Fruit fly (Drosophila melanogaster) whole organism, embryonic: ENCODE measurements around the gene CG3566.

Experiments
- Asciz ChIP-seq: fragments of 200-800 bp; sonication (Bioruptor generic); optimal IDR thresholded peaks from 2 replicates; lab custom pipeline; 2017; ENCODE audit warnings: missing biosample characterization, mild to moderate bottlenecking, missing genetic modification characterization, missing genetic modification reagents
- Atf6 ChIP-seq: fragments of 200-800 bp; sonication (Bioruptor generic); IDR thresholded peaks from 2 replicates; pipeline ENCODE4 v1.3.6; 2022; ENCODE audit warnings: missing biosample characterization, missing genetic modification characterization
- CG10274 ChIP-seq: fragments of 200-800 bp; sonication (Bioruptor generic); optimal IDR thresholded peaks from 3 replicates; lab custom pipeline; 2017; ENCODE audit warnings: missing biosample characterization, mild to moderate bottlenecking, missing genetic modification characterization
- CG10543 ChIP-seq: fragments of 200-800 bp; sonication (Bioruptor generic); optimal IDR thresholded peaks from 3 replicates; lab custom pipeline; 2017; ENCODE audit warnings: missing biosample characterization, mild to moderate bottlenecking, missing genetic modification characterization, moderate library complexity
- CG11456 ChIP-seq: fragments of 200-800 bp; sonication (Bioruptor generic); IDR thresholded peaks from 3 replicates; pipeline ENCODE4 v1.3.6; 2022; ENCODE audit warnings: missing biosample characterization, missing genetic modification characterization
- CG11696 ChIP-seq: fragments of 200-800 bp; sonication (Bioruptor generic); IDR thresholded peaks from 2 replicates; pipeline ENCODE4 v1.3.6; 2022; ENCODE audit warnings: missing biosample characterization, missing genetic modification characterization
- CG12659 ChIP-seq: fragments of 200-800 bp; sonication (Bioruptor generic); optimal IDR thresholded peaks from 3 replicates; lab custom pipeline; 2017; ENCODE audit warnings: mild to moderate bottlenecking, missing biosample characterization, missing genetic modification reagents, missing genetic modification characterization
- CG15514 ChIP-seq: fragments of 200-800 bp; sonication (Bioruptor generic); optimal IDR thresholded peaks from 3 replicates; lab custom pipeline; 2017; ENCODE audit warnings: missing biosample characterization, missing genetic modification characterization, mild to moderate bottlenecking, moderate library complexity, missing genetic modification reagents
- CG1602 ChIP-seq: fragments of 200-800 bp; sonication (Bioruptor generic); optimal IDR thresholded peaks from 3 replicates; lab custom pipeline; 2016; ENCODE audit warnings: missing biosample characterization, missing genetic modification characterization
- CG31441 ChIP-seq: fragments of 200-800 bp; sonication (Bioruptor generic); IDR thresholded peaks from 2 replicates; pipeline ENCODE4 v1.3.6; 2022; ENCODE audit warnings: missing biosample characterization, missing genetic modification characterization
- CG4282 ChIP-seq: fragments of 200-800 bp; sonication (Bioruptor generic); optimal IDR thresholded peaks from 2 replicates; lab custom pipeline; 2016; ENCODE audit warnings: missing biosample characterization, missing genetic modification characterization
- CG6272 ChIP-seq: fragments of 200-800 bp; sonication (Bioruptor generic); IDR thresholded peaks from 2 replicates; pipeline ENCODE4 v1.3.6; 2022; ENCODE audit warnings: missing biosample characterization, missing genetic modification characterization
- CG6765 ChIP-seq: fragments of 200-800 bp; sonication (Bioruptor generic); optimal IDR thresholded peaks from 3 replicates; lab custom pipeline; 2017; ENCODE audit warnings: missing biosample characterization, mild to moderate bottlenecking, missing genetic modification characterization
- CG6854 ChIP-seq: fragments of 200-800 bp; sonication (Bioruptor generic); optimal IDR thresholded peaks from 3 replicates; lab custom pipeline; 2017; ENCODE audit warnings: missing biosample characterization, mild to moderate bottlenecking, missing genetic modification characterization
- CG7987 ChIP-seq: fragments of 200-800 bp; sonication (Bioruptor generic); optimal IDR thresholded peaks from 2 replicates; lab custom pipeline; 2018; ENCODE audit warnings: missing biosample characterization, mild to moderate bottlenecking, missing genetic modification characterization, moderate library complexity
- CG9727 ChIP-seq: fragments of 200-800 bp; sonication (Bioruptor generic); optimal IDR thresholded peaks from 3 replicates; lab custom pipeline; 2017; ENCODE audit warnings: missing biosample characterization, mild to moderate bottlenecking, missing genetic modification characterization
- CG9817 ChIP-seq: fragments of 200-800 bp; sonication (Bioruptor generic); optimal IDR thresholded peaks from 2 replicates; lab custom pipeline; 2018; ENCODE audit warnings: missing biosample characterization, mild to moderate bottlenecking, missing genetic modification characterization, moderate library complexity
- CTCF ChIP-seq: fragments of 200-800 bp; sonication (Bioruptor generic); optimal IDR thresholded peaks from 2 replicates; lab custom pipeline; 2017; ENCODE audit warnings: missing biosample characterization, mild to moderate bottlenecking, missing genetic modification characterization, moderate library complexity
- D19B ChIP-seq: fragments of 200-800 bp; sonication (Bioruptor generic); optimal IDR thresholded peaks from 2 replicates; lab custom pipeline; 2017; ENCODE audit warnings: missing biosample characterization, mild to moderate bottlenecking, missing genetic modification characterization
- Dbx ChIP-seq: fragments of 200-800 bp; sonication (Bioruptor generic); IDR thresholded peaks from 3 replicates; pipeline ENCODE4 v1.3.6; 2022; ENCODE audit warnings: missing biosample characterization, missing genetic modification characterization
- Dll ChIP-seq: fragments of 200-800 bp; sonication (Bioruptor generic); IDR thresholded peaks from 4 replicates; pipeline ENCODE4 v1.3.6; 2022; ENCODE audit warnings: missing biosample characterization, missing genetic modification characterization; ENCODE audit not compliant: partially characterized antibody
- Doc3 ChIP-seq: fragments of 200-800 bp; sonication (Bioruptor generic); IDR thresholded peaks from 3 replicates; pipeline ENCODE4 v1.3.6; 2022; ENCODE audit warnings: missing biosample characterization, missing genetic modification characterization; ENCODE audit not compliant: partially characterized antibody
- Dp ChIP-seq: fragments of 200-800 bp; sonication (Bioruptor generic); optimal IDR thresholded peaks from 2 replicates; lab custom pipeline; 2018; ENCODE audit warnings: missing biosample characterization, mild to moderate bottlenecking, missing genetic modification characterization, moderate library complexity
- Dref ChIP-seq: fragments of 200-800 bp; sonication (Bioruptor generic); IDR thresholded peaks from 2 replicates; pipeline ENCODE4 v1.3.6; 2022; ENCODE audit warnings: missing biosample characterization, missing genetic modification characterization
- Ets97D ChIP-seq: fragments of 200-800 bp; sonication (Bioruptor generic); optimal IDR thresholded peaks from 3 replicates; lab custom pipeline; 2016; ENCODE audit warnings: missing biosample characterization, missing genetic modification characterization
- Fer3 ChIP-seq: fragments of 200-800 bp; sonication (Bioruptor generic); optimal IDR thresholded peaks from 2 replicates; lab custom pipeline; 2018; ENCODE audit warnings: missing biosample characterization, mild to moderate bottlenecking, missing genetic modification characterization, moderate library complexity
- Hr78 ChIP-seq, 2 experiments: fragments of 200-800 bp in 1 of 2; fragments of >200 bp in 1 of 2; sonication (Bioruptor generic) in 1 of 2; optimal IDR thresholded peaks; 2 replicates each; lab custom pipeline; 2017 to 2019; ENCODE audit warnings: missing biosample characterization in 2 of 2, missing genetic modification characterization in 2 of 2, mild to moderate bottlenecking in 1 of 2, moderate library complexity in 1 of 2
- Lhr ChIP-seq: fragments of 200-800 bp; sonication (Bioruptor generic); optimal IDR thresholded peaks from 3 replicates; lab custom pipeline; 2017; ENCODE audit warnings: mild to moderate bottlenecking, missing biosample characterization, missing genetic modification reagents, missing genetic modification characterization
- Meics ChIP-seq: fragments of 200-800 bp; sonication (Bioruptor generic); optimal IDR thresholded peaks from 2 replicates; lab custom pipeline; 2017; ENCODE audit warnings: missing biosample characterization, mild to moderate bottlenecking, missing genetic modification characterization
- Nf-YA ChIP-seq: fragments of 200-800 bp; sonication (Bioruptor generic); IDR thresholded peaks from 2 replicates; pipeline ENCODE4 v1.3.6; 2022; ENCODE audit warnings: missing biosample characterization, missing genetic modification characterization
- Oli ChIP-seq: fragments of 200-800 bp; sonication (Bioruptor generic); optimal IDR thresholded peaks from 2 replicates; lab custom pipeline; 2018; ENCODE audit warnings: missing biosample characterization, mild to moderate bottlenecking, missing genetic modification characterization, moderate library complexity
- Pdp1 ChIP-seq, 2 experiments: fragments of 200-800 bp; sonication (Bioruptor generic); optimal IDR thresholded peaks; 3 replicates each; lab custom pipeline; 2016; ENCODE audit warnings: missing biosample characterization in 2 of 2, missing genetic modification characterization in 2 of 2, mild to moderate bottlenecking in 1 of 2, moderate library complexity in 1 of 2
- Ptx1 ChIP-seq: fragments of 200-800 bp; sonication (Bioruptor generic); IDR thresholded peaks from 2 replicates; pipeline ENCODE4 v1.3.6; 2022; ENCODE audit warnings: missing biosample characterization, missing genetic modification characterization
- Rx ChIP-seq: fragments of 200-800 bp; sonication (Bioruptor generic); IDR thresholded peaks from 2 replicates; pipeline ENCODE4 v1.3.6; 2022; ENCODE audit warnings: missing biosample characterization, missing genetic modification characterization
- Spps ChIP-seq: fragments of 200-800 bp; sonication (Bioruptor generic); optimal IDR thresholded peaks from 2 replicates; lab custom pipeline; 2018; ENCODE audit warnings: missing biosample characterization, mild to moderate bottlenecking, missing genetic modification characterization
- ash1 ChIP-seq: fragments of 200-800 bp; sonication (Bioruptor generic); optimal IDR thresholded peaks from 2 replicates; lab custom pipeline; 2018; ENCODE audit warnings: missing biosample characterization, mild to moderate bottlenecking, missing genetic modification characterization
- az2 ChIP-seq: fragments of 200-800 bp; sonication (Bioruptor generic); optimal IDR thresholded peaks from 3 replicates; lab custom pipeline; 2016; ENCODE audit warnings: missing biosample characterization, missing genetic modification characterization
- bcd ChIP-seq: fragments of 200-800 bp; sonication (Bioruptor generic); optimal IDR thresholded peaks from 2 replicates; lab custom pipeline; 2017; ENCODE audit warnings: missing biosample characterization, mild to moderate bottlenecking, missing genetic modification characterization
- hbn ChIP-seq: fragments of 200-800 bp; sonication (Bioruptor generic); IDR thresholded peaks from 2 replicates; pipeline ENCODE4 v1.3.6; 2022; ENCODE audit warnings: missing biosample characterization, missing genetic modification characterization; ENCODE audit not compliant: partially characterized antibody
- insv ChIP-seq, 2 experiments: fragments of 200-800 bp; sonication (Bioruptor generic); optimal IDR thresholded peaks; 3 replicates each; lab custom pipeline; 2016 to 2018; ENCODE audit warnings: missing biosample characterization in 2 of 2, missing genetic modification characterization in 2 of 2
- inv ChIP-seq: fragments of 200-800 bp; sonication (Bioruptor generic); IDR thresholded peaks from 2 replicates; pipeline ENCODE4 v1.3.6; 2022; ENCODE audit warnings: missing biosample characterization, missing genetic modification characterization; ENCODE audit not compliant: partially characterized antibody
- kah ChIP-seq: fragments of 200-800 bp; sonication (Bioruptor generic); optimal IDR thresholded peaks from 2 replicates; lab custom pipeline; 2018; ENCODE audit warnings: missing biosample characterization, mild to moderate bottlenecking, missing genetic modification characterization
- mirr ChIP-seq: fragments of 200-800 bp; sonication (Bioruptor generic); optimal IDR thresholded peaks from 3 replicates; lab custom pipeline; 2018; ENCODE audit warnings: missing biosample characterization, mild to moderate bottlenecking, missing genetic modification characterization
- prd ChIP-seq, 3 experiments: fragments of >200 bp in 2 of 3; fragments of 200-800 bp in 1 of 3; sonication (Bioruptor generic) in 1 of 3; optimal IDR thresholded peaks in 2 of 3; IDR thresholded peaks in 1 of 3; 2 replicates in 2 of 3; 3 replicates in 1 of 3; pipeline versions ENCODE4 v1.3.6 to Lab custom; 2017 to 2022; ENCODE audit warnings: missing biosample characterization in 1 of 3, missing genetic modification characterization in 1 of 3
- row ChIP-seq: fragments of 200-800 bp; sonication (Bioruptor generic); IDR thresholded peaks from 3 replicates; pipeline ENCODE4 v1.3.6; 2022; ENCODE audit warnings: missing biosample characterization, missing genetic modification characterization
- sens-2 ChIP-seq: fragments of 200-800 bp; sonication (Bioruptor generic); IDR thresholded peaks from 2 replicates; pipeline ENCODE4 v1.3.6; 2022; ENCODE audit warnings: missing biosample characterization, missing genetic modification characterization
- slou ChIP-seq: fragments of 200-800 bp; sonication (Bioruptor generic); optimal IDR thresholded peaks from 3 replicates; lab custom pipeline; 2016; ENCODE audit warnings: missing biosample characterization, missing genetic modification characterization
- sna ChIP-seq: fragments of 200-800 bp; sonication (Bioruptor generic); IDR thresholded peaks from 2 replicates; pipeline ENCODE4 v1.3.6; 2022; ENCODE audit warnings: missing biosample characterization, missing genetic modification characterization; ENCODE audit not compliant: partially characterized antibody
- sqz ChIP-seq: fragments of 200-800 bp; sonication (Bioruptor generic); optimal IDR thresholded peaks from 3 replicates; lab custom pipeline; 2018; ENCODE audit warnings: missing biosample characterization, mild to moderate bottlenecking, missing genetic modification characterization

Gene CG3566

DNA sequence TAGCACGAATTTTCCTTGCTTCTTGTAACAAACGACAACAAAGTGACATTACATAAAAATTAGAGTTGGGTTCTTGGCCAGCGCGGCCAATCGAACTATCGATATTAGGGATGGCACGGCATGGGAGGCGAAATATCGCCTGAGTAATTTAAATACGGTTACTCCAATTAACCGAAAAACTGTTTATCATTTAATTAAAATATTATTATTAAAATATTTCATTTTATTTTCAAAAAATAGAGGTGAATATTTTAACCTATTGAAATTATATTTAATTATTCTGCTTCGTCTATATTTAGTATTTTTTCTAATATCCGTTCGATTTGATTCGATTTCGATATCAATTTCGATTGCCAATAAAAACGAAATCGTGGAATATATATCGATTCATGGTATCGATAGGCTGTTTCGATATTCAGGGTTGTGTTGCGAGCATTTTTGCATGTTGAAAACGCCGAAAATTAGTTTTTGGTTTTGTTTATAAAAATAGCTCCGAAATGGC, 21.1 kb downstream of the CG3566 start, which contains the start of the genes Rbcn-3A and Spx (continued):
- no peak for TF ChIP-seq Asciz (GFP tag; lab: Kevin White, UChicago)
- peak; percentile 19 for TF ChIP-seq Lhr (GFP tag; lab: Kevin White, UChicago)
- peak; percentile 8 for TF ChIP-seq CG9817 (tag; lab: Kevin White, UChicago)
- no peak for TF ChIP-seq Rx
- peak; percentile 81 for TF ChIP-seq row (GFP tag; lab: Robert Waterston, UW)
- TF ChIP-seq CG7987 = no peak
- peak; percentile 89 for TF ChIP-seq Doc3
- TF ChIP-seq mirr (GFP tag; lab: Kevin White, UChicago) = no peak
- TF ChIP-seq Ets97D (GFP tag; lab: Kevin White, UChicago) = peak; percentile 18
- TF ChIP-seq inv (GFP tag; lab: Robert Waterston, UW) = peak; percentile 81
- TF ChIP-seq Pdp1 (GFP tag; optimal IDR thresholded peaks at IDR 0.05; lab: Kevin White, UChicago) = peak in 1 of 2 experiments; percentile 90
- 0 out of 3 replicates have a peak, but pooled peaks have one; percentile 48 for TF ChIP-seq CG11456 (GFP tag; lab: Robert Waterston, UW)
- TF ChIP-seq prd (optimal IDR thresholded peaks at IDR 0.05; lab: Kevin White, UChicago) = no peak
- TF ChIP-seq prd (GFP tag; IDR thresholded peaks at IDR 0.05; lab: Robert Waterston, UW) = peak; percentile 41; the same call in 1 of the 3 replicates
- TF ChIP-seq Dbx (GFP tag; lab: Robert Waterston, UW) = no peak
- TF ChIP-seq Fer3 (tag; lab: Kevin White, UChicago) = no peak
- no peak for TF ChIP-seq CTCF (GFP tag; lab: Kevin White, UChicago)
- TF ChIP-seq Ptx1 (GFP tag; lab: Robert Waterston, UW) = peak; percentile 47
- TF ChIP-seq sna (GFP tag; lab: Robert Waterston, UW) = peak; percentile 83
- TF ChIP-seq D19B = no peak
- TF ChIP-seq kah (GFP tag; lab: Kevin White, UChicago) = no peak
- no peak for TF ChIP-seq Nf-YA (GFP tag; lab: Robert Waterston, UW)
- no peak for TF ChIP-seq CG10274 (GFP tag; lab: Kevin White, UChicago)
- 0 out of 2 replicates have a peak, but pooled peaks have one; percentile 18 for TF ChIP-seq CG6272 (GFP tag; lab: Robert Waterston, UW)
- TF ChIP-seq bcd (GFP tag; lab: Kevin White, UChicago) = no peak
- no peak for TF ChIP-seq CG4282
- no peak for TF ChIP-seq CG6765
- peak; percentile 12 for TF ChIP-seq Meics (GFP tag; lab: Kevin White, UChicago)
- TF ChIP-seq hbn (GFP tag; lab: Robert Waterston, UW) = peak; percentile 78
- TF ChIP-seq CG10543 (GFP tag; lab: Kevin White, UChicago) = peak; percentile 16
- no peak for TF ChIP-seq Spps
- peak; percentile 21 for TF ChIP-seq slou (GFP tag; lab: Kevin White, UChicago)
- TF ChIP-seq Dp (GFP tag; lab: Kevin White, UChicago) = peak; percentile 35
- TF ChIP-seq sens-2 (GFP tag; lab: Robert Waterston, UW) = no peak
- TF ChIP-seq CG12659 (GFP tag; lab: Kevin White, UChicago) = peak; percentile 63
- TF ChIP-seq Dll (GFP tag; lab: Robert Waterston, UW) = peak; percentile 94
- peak; percentile 5 for TF ChIP-seq CG1602
- TF ChIP-seq CG31441 (GFP tag; lab: Robert Waterston, UW) = peak; percentile 36; the same call in 1 of the 2 replicates
- peak; percentile 32 for TF ChIP-seq CG9727 (GFP tag; lab: Kevin White, UChicago)
- TF ChIP-seq Oli (tag; lab: Kevin White, UChicago) = peak; percentile 15
- TF ChIP-seq az2 (GFP tag; lab: Kevin White, UChicago) = peak; percentile 42
- no peak for TF ChIP-seq CG6854 (GFP tag; lab: Kevin White, UChicago)
- TF ChIP-seq Hr78 (GFP tag; optimal IDR thresholded peaks at IDR 0.05; lab: Kevin White, UChicago) = no peak
- TF ChIP-seq Atf6 (GFP tag; lab: Robert Waterston, UW) = no peak
- TF ChIP-seq insv (GFP tag; optimal IDR thresholded peaks at IDR 0.05; lab: Kevin White, UChicago) = no peak
- peak; percentile 77 for TF ChIP-seq Dref (GFP tag; lab: Robert Waterston, UW)
- no peak for TF ChIP-seq ash1 (GFP tag; lab: Kevin White, UChicago)
- TF ChIP-seq CG11696 (GFP tag; lab: Robert Waterston, UW) = no peak
- no peak for TF ChIP-seq sqz (GFP tag; lab: Kevin White, UChicago)
- peak; percentile 31 for TF ChIP-seq CG15514
